Fruit fly (Drosophila melanogaster) whole organism, pupa: ENCODE results near the gene HIP-R.

Experiments
- CG12605 ChIP-seq: fragments of 200-800 bp; sonication (Bioruptor generic); IDR thresholded peaks from 2 replicates; pipeline ENCODE4 v1.3.6; 2022; ENCODE audit warnings: missing biosample characterization, missing genetic modification characterization
- CG13204 ChIP-seq: fragments of 200-800 bp; sonication (Bioruptor generic); optimal IDR thresholded peaks from 2 replicates; lab custom pipeline; 2018; ENCODE audit warnings: missing biosample characterization, mild to moderate bottlenecking, missing genetic modification characterization, moderate library complexity
- CG9948 ChIP-seq: fragments of 200-800 bp; sonication (Bioruptor generic); optimal IDR thresholded peaks from 2 replicates; lab custom pipeline; 2018; ENCODE audit warnings: missing biosample characterization, mild to moderate bottlenecking, missing genetic modification characterization, moderate library complexity
- Ets98B ChIP-seq: fragments of 200-800 bp; sonication (Bioruptor generic); IDR thresholded peaks from 2 replicates; pipeline ENCODE4 v1.3.6; 2022; ENCODE audit warnings: missing biosample characterization, missing genetic modification characterization
- Pif1B ChIP-seq: fragments of 200-800 bp; sonication (Bioruptor generic); optimal IDR thresholded peaks from 3 replicates; lab custom pipeline; 2016; ENCODE audit warnings: missing biosample characterization, missing genetic modification characterization
- Snoo ChIP-seq: fragments of 200-800 bp; sonication (Bioruptor generic); optimal IDR thresholded peaks from 3 replicates; lab custom pipeline; 2017; ENCODE audit warnings: missing biosample characterization, mild to moderate bottlenecking, missing genetic modification characterization, inconsistent platforms
- fd96Ca ChIP-seq: fragments of 200-800 bp; sonication (Bioruptor generic); IDR thresholded peaks from 3 replicates; pipeline ENCODE4 v1.3.6; 2022; ENCODE audit warnings: missing biosample characterization, missing genetic modification characterization
- gl ChIP-seq: fragments of 200-800 bp; sonication (Bioruptor generic); optimal IDR thresholded peaks from 2 replicates; lab custom pipeline; 2018; ENCODE audit warnings: missing biosample characterization, mild to moderate bottlenecking, missing genetic modification characterization
- rn ChIP-seq: fragments of 200-800 bp; sonication (Bioruptor generic); IDR thresholded peaks from 2 replicates; pipeline ENCODE4 v1.3.6; 2022; ENCODE audit warnings: missing biosample characterization, missing genetic modification characterization

DNA sequence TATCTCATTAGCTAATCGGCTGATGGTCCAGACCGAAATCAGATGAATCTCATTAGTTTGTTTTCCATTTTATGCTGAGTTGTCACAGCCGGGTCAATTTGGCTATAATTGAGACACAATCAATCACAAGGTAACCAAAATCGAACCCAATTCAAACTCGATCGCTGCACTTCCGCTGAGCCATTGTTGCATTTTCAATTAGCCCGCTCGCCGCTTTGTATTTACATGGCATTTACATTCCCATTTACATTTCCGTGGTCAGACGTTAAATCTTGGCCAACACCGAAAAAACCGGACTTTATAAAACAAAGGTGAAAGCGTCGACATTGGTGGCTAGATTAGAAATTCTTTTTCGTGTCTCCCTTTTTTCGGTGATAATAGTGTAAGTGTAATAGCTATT, 35.3 kb downstream of the HIP-R start:
- TF ChIP-seq gl (tag; lab: Kevin White, UChicago) (no peak), CG12605 (no peak), fd96Ca (GFP tag; lab: Robert Waterston, UW) (no peak), Ets98B (GFP tag; lab: Robert Waterston, UW) (no peak), CG13204 (GFP tag; lab: Kevin White, UChicago) (no peak), CG9948 (tag; lab: Kevin White, UChicago) (no peak), Snoo (tag; lab: Kevin White, UChicago) (no peak), rn (GFP tag; lab: Robert Waterston, UW) (no peak), Pif1B (GFP tag; lab: Kevin White, UChicago) (no peak)
